Worm (Caenorhabditis elegans): Measurements from ENCODE around the gene C49C8.8.

Gene C49C8.8

DNA sequence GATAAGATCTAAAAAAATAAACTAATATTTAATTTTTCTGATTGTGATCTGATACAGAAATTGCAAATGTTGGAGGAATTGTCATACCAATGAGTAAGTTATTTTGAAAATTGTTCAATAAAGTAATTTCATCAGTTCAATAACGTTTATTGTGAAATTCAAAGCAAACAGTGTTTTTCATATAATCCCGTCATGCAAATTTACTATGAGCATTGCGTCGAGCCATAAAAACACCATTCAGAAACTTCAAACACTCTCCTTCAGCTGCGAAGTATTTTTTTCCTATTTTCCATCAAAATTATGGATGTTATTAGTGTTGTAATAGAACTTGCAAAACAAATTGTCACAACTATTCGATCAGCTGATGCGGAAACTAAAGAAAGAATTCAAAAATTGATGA, at the start of gene C49C8.8:
TSS of gene C49C8.8 (plus strand) at position 301 of the 400 bp plus-strand sequence.
- TF ChIP-seq lin-32 (GFP tag; optimal IDR thresholded peaks at IDR 0.05) (no peak), lin-13 (tag; optimal IDR thresholded peaks at IDR 0.05) (no peak), bed-3 (GFP tag; optimal IDR thresholded peaks at IDR 0.05) (no peak), pha-4 (tag; optimal IDR thresholded peaks at IDR 0.05) (no peak), drap-1 (GFP tag; optimal IDR thresholded peaks at IDR 0.05) (no peak), elt-1 (tag; optimal IDR thresholded peaks at IDR 0.05; ENCODE audit: borderline replicate concordance, insufficient read depth) (no peak), nhr-76 (tag; optimal IDR thresholded peaks at IDR 0.05) (no peak), lsy-2 (tag; optimal IDR thresholded peaks at IDR 0.05) (no peak), sem-2 (GFP tag; optimal IDR thresholded peaks at IDR 0.05) (no peak)

DNA sequence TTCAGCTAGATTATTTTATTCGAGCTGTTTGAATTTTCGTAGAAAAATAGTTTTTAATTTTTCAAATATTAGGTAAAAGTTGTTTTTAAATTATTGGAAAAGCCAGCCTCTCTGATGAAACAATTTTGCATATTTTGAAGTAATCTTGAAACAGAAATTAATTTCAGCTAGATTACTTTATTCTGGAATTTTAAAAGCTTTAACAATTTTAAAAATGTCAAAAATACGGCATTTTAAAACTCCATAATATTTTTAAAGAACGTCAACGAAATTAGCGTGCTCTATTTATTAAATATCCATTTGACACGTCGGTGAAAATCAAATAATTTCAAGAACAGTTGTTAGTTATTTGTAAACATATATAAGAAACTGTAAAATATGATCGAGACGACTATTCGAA, 49.1 kb upstream of the C49C8.8 start, which contains the start of gene Y59H11AR.10:
TSS of gene Y59H11AR.10 (plus strand) at position 301 of the 400 bp plus-strand sequence.
- TF ChIP-seq nhr-76 (tag; optimal IDR thresholded peaks at IDR 0.05) (no peak), tbx-8 (GFP tag; optimal IDR thresholded peaks at IDR 0.05) (no peak), ceh-83 (GFP tag; optimal IDR thresholded peaks at IDR 0.05) (no peak), ceh-39 (tag; optimal IDR thresholded peaks at IDR 0.05) (no peak), lin-32 (GFP tag; optimal IDR thresholded peaks at IDR 0.05) (no peak), unc-62 (GFP tag; optimal IDR thresholded peaks at IDR 0.05) (no peak), flh-1 (GFP tag; optimal IDR thresholded peaks at IDR 0.05) (no peak), snpc-4 (tag; optimal IDR thresholded peaks at IDR 0.05) (no peak), ceh-43 (GFP tag; optimal IDR thresholded peaks at IDR 0.05) (no peak), unc-39 (tag; optimal IDR thresholded peaks at IDR 0.05) (no peak), blmp-1 (tag; optimal IDR thresholded peaks at IDR 0.05) (no peak)

DNA sequence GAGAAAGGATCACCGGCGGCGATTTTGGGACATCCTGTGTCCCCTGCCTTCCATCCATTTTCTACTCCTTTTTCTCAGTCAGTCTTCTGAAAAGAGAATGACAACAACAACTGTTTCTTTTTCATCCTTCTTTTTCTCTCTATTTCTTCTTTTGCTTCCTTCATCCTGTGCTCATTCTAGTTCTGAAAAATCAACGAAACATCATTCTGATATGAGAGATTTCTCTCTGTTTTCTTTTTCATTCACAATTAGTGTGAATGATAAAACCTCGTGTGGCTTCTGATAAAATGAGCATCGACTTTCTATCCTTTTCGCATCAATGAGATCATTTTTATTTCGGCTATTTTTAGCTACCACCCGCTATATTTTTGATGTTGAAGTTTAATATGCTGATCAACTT, 46.7 kb upstream of the C49C8.8 start:
- no peak for TF ChIP-seq unc-39 (tag; optimal IDR thresholded peaks at IDR 0.05)
- peak; percentile 65 for TF ChIP-seq unc-120 (tag; optimal IDR thresholded peaks at IDR 0.05; ENCODE audit: poor library complexity, severe bottlenecking)
- no peak for TF ChIP-seq sem-2 (GFP tag; optimal IDR thresholded peaks at IDR 0.05)
- no peak for TF ChIP-seq blmp-1 (tag; optimal IDR thresholded peaks at IDR 0.05)
- TF ChIP-seq unc-62 (GFP tag; optimal IDR thresholded peaks at IDR 0.05), result peak; percentile 7
- no peak for TF ChIP-seq mab-5 (tag; optimal IDR thresholded peaks at IDR 0.05)
- TF ChIP-seq hlh-1 (tag; optimal IDR thresholded peaks at IDR 0.05), result peak; percentile 42
- no peak for TF ChIP-seq ceh-83 (GFP tag; optimal IDR thresholded peaks at IDR 0.05)
- no peak for TF ChIP-seq ztf-11 (tag; optimal IDR thresholded peaks at IDR 0.05)
- TF ChIP-seq nhr-28 (tag; optimal IDR thresholded peaks at IDR 0.05), result no peak
- no peak for TF ChIP-seq lsy-2 (tag; optimal IDR thresholded peaks at IDR 0.05)
- TF ChIP-seq ceh-39 (tag; optimal IDR thresholded peaks at IDR 0.05), result no peak

DNA sequence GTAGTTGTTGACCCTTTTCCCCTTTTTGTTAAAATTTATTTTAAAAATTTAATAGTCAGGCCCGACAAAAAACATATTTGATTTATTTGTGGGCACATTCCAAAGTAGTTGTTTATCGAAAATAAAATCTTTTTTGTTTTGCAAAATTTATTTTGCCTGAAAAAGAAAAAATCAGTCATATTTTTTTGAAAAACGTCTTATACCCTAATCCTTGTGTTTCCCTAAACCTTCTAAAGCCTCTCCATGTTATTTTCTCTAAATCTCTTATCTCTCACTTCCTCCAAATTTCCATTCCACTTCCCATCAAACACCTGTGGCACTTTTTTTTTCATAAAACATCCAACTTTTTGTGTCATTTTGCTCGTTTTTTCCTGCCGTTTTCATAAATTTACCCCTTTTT, 43.7 kb upstream of the C49C8.8 start:
- TF ChIP-seq M03D4.4 (tag; optimal IDR thresholded peaks at IDR 0.05) (no peak), ceh-83 (GFP tag; optimal IDR thresholded peaks at IDR 0.05) (no peak), blmp-1 (tag; optimal IDR thresholded peaks at IDR 0.05) (no peak), ceh-43 (GFP tag; optimal IDR thresholded peaks at IDR 0.05) (no peak), nhr-76 (tag; optimal IDR thresholded peaks at IDR 0.05) (no peak), mab-5 (tag; optimal IDR thresholded peaks at IDR 0.05) (no peak), ham-2 (GFP tag; optimal IDR thresholded peaks at IDR 0.05) (no peak), unc-39 (tag; optimal IDR thresholded peaks at IDR 0.05) (no peak), hlh-1 (tag; optimal IDR thresholded peaks at IDR 0.05) (no peak), snpc-4 (tag; optimal IDR thresholded peaks at IDR 0.05) (no peak), nhr-237 (tag; optimal IDR thresholded peaks at IDR 0.05) (no peak), ceh-39 (tag; optimal IDR thresholded peaks at IDR 0.05) (no peak), nhr-2 (tag; optimal IDR thresholded peaks at IDR 0.05) (no peak), nhr-12 (tag; optimal IDR thresholded peaks at IDR 0.05) (no peak)

DNA sequence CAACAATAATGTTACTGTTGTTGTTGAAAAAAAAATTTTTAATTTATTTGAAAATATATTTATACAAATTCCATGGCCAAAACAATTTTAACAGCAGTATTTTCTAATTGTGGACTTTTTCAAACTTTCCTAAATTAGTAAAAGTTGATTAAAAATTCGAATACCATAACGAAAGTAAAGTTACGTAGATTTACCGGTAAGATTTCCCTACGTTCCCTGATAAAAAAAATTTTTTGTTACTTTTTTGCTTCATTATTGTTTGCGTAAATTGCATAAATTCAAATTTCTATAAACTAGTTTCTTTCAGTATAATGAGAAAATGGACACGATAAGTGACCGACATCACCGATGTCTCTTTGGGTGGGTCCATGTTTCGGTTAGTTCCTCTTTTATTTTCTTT, 43.0 kb upstream of the C49C8.8 start, which contains the start of gene F42A9.6:
TSS of gene F42A9.6 (plus strand) at position 301 of the 400 bp plus-strand sequence.
- TF ChIP-seq M03D4.4 (tag; optimal IDR thresholded peaks at IDR 0.05) (no peak), elt-3 (tag; optimal IDR thresholded peaks at IDR 0.05) (no peak), nhr-2 (tag; optimal IDR thresholded peaks at IDR 0.05) (no peak), unc-39 (tag; optimal IDR thresholded peaks at IDR 0.05) (no peak), blmp-1 (tag; optimal IDR thresholded peaks at IDR 0.05) (no peak), lin-32 (GFP tag; optimal IDR thresholded peaks at IDR 0.05) (no peak), nhr-12 (tag; optimal IDR thresholded peaks at IDR 0.05) (no peak), snpc-4 (tag; optimal IDR thresholded peaks at IDR 0.05) (no peak), lsy-2 (tag; optimal IDR thresholded peaks at IDR 0.05) (no peak), mab-5 (tag; optimal IDR thresholded peaks at IDR 0.05) (no peak), cnd-1 (tag; optimal IDR thresholded peaks at IDR 0.05) (no peak), tbx-8 (GFP tag; optimal IDR thresholded peaks at IDR 0.05) (no peak)

Measured in whole organism, mixed stage, embryonic.